Fruit fly (Drosophila melanogaster) whole organism, prepupa: Measurements from ENCODE around the gene Rab23.

Source experiments
- Blimp-1 ChIP-seq: fragments of 200-800 bp; sonication (Bioruptor generic); optimal IDR thresholded peaks from 3 replicates; lab custom pipeline; 2017; ENCODE audit warnings: missing biosample characterization, missing genetic modification characterization, mild to moderate bottlenecking, moderate library complexity, missing genetic modification reagents
- CG10631 ChIP-seq: fragments of 200-800 bp; sonication (Bioruptor generic); optimal IDR thresholded peaks from 2 replicates; lab custom pipeline; 2016; ENCODE audit warnings: missing biosample characterization, missing genetic modification characterization
- CG11294 ChIP-seq: fragments of 200-800 bp; sonication (Bioruptor generic); IDR thresholded peaks from 2 replicates; pipeline ENCODE4 v1.3.6; 2022; ENCODE audit warnings: missing biosample characterization, missing genetic modification characterization
- CG11762 ChIP-seq: fragments of 200-800 bp; sonication (Bioruptor generic); optimal IDR thresholded peaks from 3 replicates; lab custom pipeline; 2016; ENCODE audit warnings: missing biosample characterization, missing genetic modification characterization; ENCODE audit not compliant: insufficient read depth
- CG11902 ChIP-seq: fragments of 200-800 bp; sonication (Bioruptor generic); optimal IDR thresholded peaks from 3 replicates; lab custom pipeline; 2016; ENCODE audit warnings: missing biosample characterization, missing genetic modification characterization
- CG15336 ChIP-seq: fragments of 200-800 bp; sonication (Bioruptor generic); IDR thresholded peaks from 2 replicates; pipeline ENCODE4 v1.3.6; 2022; ENCODE audit warnings: missing biosample characterization, missing genetic modification characterization
- CG16779 ChIP-seq: fragments of 200-800 bp; sonication (Bioruptor generic); optimal IDR thresholded peaks from 3 replicates; lab custom pipeline; 2017; ENCODE audit warnings: missing biosample characterization, mild to moderate bottlenecking, missing genetic modification characterization
- CG3032 ChIP-seq: fragments of 200-800 bp; optimal IDR thresholded peaks from 2 replicates; lab custom pipeline; 2019; ENCODE audit warnings: missing biosample characterization, mild to moderate bottlenecking, missing genetic modification characterization, moderate library complexity
- CG31627 ChIP-seq: fragments of 200-800 bp; sonication (Bioruptor generic); optimal IDR thresholded peaks from 3 replicates; lab custom pipeline; 2016; ENCODE audit warnings: missing biosample characterization, missing genetic modification characterization
- CG32006 ChIP-seq: fragments of 200-800 bp; sonication (Bioruptor generic); optimal IDR thresholded peaks from 3 replicates; lab custom pipeline; 2017; ENCODE audit warnings: missing biosample characterization, mild to moderate bottlenecking, missing genetic modification characterization
- CG34406 ChIP-seq: fragments of 200-800 bp; sonication (Bioruptor generic); optimal IDR thresholded peaks from 3 replicates; lab custom pipeline; 2016; ENCODE audit warnings: missing biosample characterization, missing genetic modification characterization
- CG3919 ChIP-seq: fragments of 200-800 bp; sonication (Bioruptor generic); optimal IDR thresholded peaks from 3 replicates; lab custom pipeline; 2016; ENCODE audit warnings: missing biosample characterization, missing genetic modification characterization
- CG4318 ChIP-seq: fragments of 200-800 bp; sonication (Bioruptor generic); optimal IDR thresholded peaks from 3 replicates; lab custom pipeline; 2017; ENCODE audit warnings: missing biosample characterization, mild to moderate bottlenecking, missing genetic modification characterization
- CG6792 ChIP-seq: fragments of 200-800 bp; sonication (Bioruptor generic); optimal IDR thresholded peaks from 3 replicates; lab custom pipeline; 2016; ENCODE audit warnings: missing biosample characterization, missing genetic modification characterization
- CG6808 ChIP-seq: fragments of 200-800 bp; sonication (Bioruptor generic); optimal IDR thresholded peaks from 3 replicates; lab custom pipeline; 2017; ENCODE audit warnings: missing biosample characterization, missing genetic modification characterization, mild to moderate bottlenecking, moderate library complexity, missing genetic modification reagents
- CG7368 ChIP-seq: fragments of 200-800 bp; sonication (Bioruptor generic); optimal IDR thresholded peaks from 3 replicates; lab custom pipeline; 2016; ENCODE audit warnings: missing biosample characterization, missing genetic modification characterization
- CG8119 ChIP-seq: fragments of 200-800 bp; sonication (Bioruptor generic); IDR thresholded peaks from 3 replicates; pipeline ENCODE4 v1.3.6; 2022; ENCODE audit warnings: missing biosample characterization, missing genetic modification characterization
- CG8632 ChIP-seq: fragments of 200-800 bp; sonication (Bioruptor generic); optimal IDR thresholded peaks from 3 replicates; lab custom pipeline; 2016; ENCODE audit warnings: missing biosample characterization, missing genetic modification characterization
- CG9139 ChIP-seq: fragments of 200-800 bp; sonication (Bioruptor generic); optimal IDR thresholded peaks from 3 replicates; lab custom pipeline; 2017; ENCODE audit warnings: missing biosample characterization, mild to moderate bottlenecking, missing genetic modification characterization
- Eip75B ChIP-seq: fragments of 200-800 bp; sonication (Bioruptor generic); optimal IDR thresholded peaks from 3 replicates; lab custom pipeline; 2016; ENCODE audit warnings: missing biosample characterization, missing genetic modification characterization
- Eip93F ChIP-seq: fragments of 200-800 bp; sonication (Bioruptor generic); optimal IDR thresholded peaks from 2 replicates; lab custom pipeline; 2016; ENCODE audit warnings: missing biosample characterization, mild to moderate bottlenecking, missing genetic modification characterization
- Ets21C ChIP-seq: fragments of 200-800 bp; sonication (Bioruptor generic); optimal IDR thresholded peaks from 3 replicates; lab custom pipeline; 2016; ENCODE audit warnings: missing biosample characterization, missing genetic modification characterization
- Gug ChIP-seq: fragments of 200-800 bp; sonication (Bioruptor generic); IDR thresholded peaks from 2 replicates; pipeline ENCODE4 v1.3.6; 2022; ENCODE audit warnings: missing biosample characterization, missing genetic modification characterization
- Hr38 ChIP-seq: sonication (Bioruptor generic); optimal IDR thresholded peaks from 2 replicates; lab custom pipeline; 2016; ENCODE audit warnings: missing biosample characterization, missing genetic modification characterization
- Hr39 ChIP-seq: fragments of 200-800 bp; sonication (Bioruptor generic); optimal IDR thresholded peaks from 2 replicates; lab custom pipeline; 2016; ENCODE audit warnings: missing biosample characterization, missing genetic modification characterization
- Hr4 ChIP-seq: fragments of 200-800 bp; sonication (Bioruptor generic); optimal IDR thresholded peaks from 3 replicates; lab custom pipeline; 2016; ENCODE audit warnings: missing biosample characterization, missing genetic modification characterization
- Lpt ChIP-seq: fragments of 200-800 bp; sonication (Bioruptor generic); optimal IDR thresholded peaks from 3 replicates; lab custom pipeline; 2016; ENCODE audit warnings: missing biosample characterization, missing genetic modification characterization
- Met ChIP-seq: fragments of 200-800 bp; sonication (Bioruptor generic); optimal IDR thresholded peaks from 3 replicates; lab custom pipeline; 2016; ENCODE audit warnings: missing biosample characterization, missing genetic modification characterization
- Smox ChIP-seq: fragments of 200-800 bp; sonication (Bioruptor generic); optimal IDR thresholded peaks from 3 replicates; lab custom pipeline; 2016; ENCODE audit warnings: missing biosample characterization, missing genetic modification characterization
- Sox14 ChIP-seq: fragments of 200-800 bp; sonication (Bioruptor generic); optimal IDR thresholded peaks from 3 replicates; lab custom pipeline; 2016; ENCODE audit warnings: missing biosample characterization, missing genetic modification characterization
- Sox15 ChIP-seq: fragments of 200-800 bp; sonication (Bioruptor generic); optimal IDR thresholded peaks from 3 replicates; lab custom pipeline; 2016; ENCODE audit warnings: missing biosample characterization, missing genetic modification characterization
- achi ChIP-seq: fragments of 200-800 bp; sonication (Bioruptor generic); optimal IDR thresholded peaks from 3 replicates; lab custom pipeline; 2016; ENCODE audit warnings: missing biosample characterization, missing genetic modification characterization
- acj6 ChIP-seq: fragments of 200-800 bp; sonication (Bioruptor generic); optimal IDR thresholded peaks from 3 replicates; lab custom pipeline; 2016; ENCODE audit warnings: missing biosample characterization, missing genetic modification characterization
- cyc ChIP-seq: fragments of 200-800 bp; sonication (Bioruptor generic); optimal IDR thresholded peaks from 3 replicates; lab custom pipeline; 2016; ENCODE audit warnings: missing biosample characterization, missing genetic modification characterization
- dac ChIP-seq: fragments of 200-800 bp; sonication (Bioruptor generic); optimal IDR thresholded peaks from 2 replicates; lab custom pipeline; 2017; ENCODE audit warnings: missing biosample characterization, mild to moderate bottlenecking, missing genetic modification characterization
- dsx ChIP-seq: fragments of 200-800 bp; optimal IDR thresholded peaks from 3 replicates; lab custom pipeline; 2019; ENCODE audit warnings: missing biosample characterization, mild to moderate bottlenecking, missing genetic modification characterization, moderate library complexity; ENCODE audit not compliant: poor library complexity, severe bottlenecking
- eg ChIP-seq: fragments of 200-800 bp; sonication (Bioruptor generic); IDR thresholded peaks from 3 replicates; pipeline ENCODE4 v1.3.6; 2022; ENCODE audit warnings: missing biosample characterization, missing genetic modification characterization
- esn ChIP-seq: fragments of 200-800 bp; sonication (Bioruptor generic); optimal IDR thresholded peaks from 2 replicates; lab custom pipeline; 2016; ENCODE audit warnings: missing biosample characterization, mild to moderate bottlenecking, missing genetic modification characterization, moderate library complexity
- fd59A ChIP-seq: fragments of 200-800 bp; sonication (Bioruptor generic); optimal IDR thresholded peaks from 2 replicates; lab custom pipeline; 2017; ENCODE audit warnings: missing biosample characterization, mild to moderate bottlenecking, missing genetic modification characterization, missing genetic modification reagents
- fd85E ChIP-seq: fragments of 200-800 bp; sonication (Bioruptor generic); optimal IDR thresholded peaks from 3 replicates; lab custom pipeline; 2016; ENCODE audit warnings: missing biosample characterization, missing genetic modification characterization
- fkh ChIP-seq: fragments of 200-800 bp; sonication (Bioruptor generic); optimal IDR thresholded peaks from 3 replicates; lab custom pipeline; 2017; ENCODE audit warnings: missing biosample characterization, mild to moderate bottlenecking, missing genetic modification characterization, moderate library complexity
- lz ChIP-seq: fragments of 200-800 bp; sonication (Bioruptor generic); optimal IDR thresholded peaks from 3 replicates; lab custom pipeline; 2016; ENCODE audit warnings: missing biosample characterization, missing genetic modification characterization
- net ChIP-seq: fragments of 200-800 bp; sonication (Bioruptor generic); optimal IDR thresholded peaks from 3 replicates; lab custom pipeline; 2016; ENCODE audit warnings: missing biosample characterization, missing genetic modification characterization
- pdm3 ChIP-seq: fragments of 200-800 bp; sonication (Bioruptor generic); optimal IDR thresholded peaks from 3 replicates; lab custom pipeline; 2016; ENCODE audit warnings: missing biosample characterization, missing genetic modification characterization
- salr ChIP-seq, 2 experiments: fragments of 200-800 bp; sonication (Bioruptor generic); optimal IDR thresholded peaks; 3 replicates each; lab custom pipeline; 2016 to 2018; ENCODE audit warnings: missing biosample characterization in 2 of 2, missing genetic modification characterization in 2 of 2, mild to moderate bottlenecking in 1 of 2
- spab ChIP-seq: fragments of 200-800 bp; sonication (Bioruptor generic); optimal IDR thresholded peaks from 2 replicates; lab custom pipeline; 2017; ENCODE audit warnings: missing biosample characterization, mild to moderate bottlenecking, missing genetic modification characterization, missing genetic modification reagents
- ss ChIP-seq, 2 experiments: fragments of 200-800 bp; sonication (Bioruptor generic); optimal IDR thresholded peaks; 2 replicates in 1 of 2; 3 replicates in 1 of 2; lab custom pipeline; 2017 to 2018; ENCODE audit warnings: mild to moderate bottlenecking in 2 of 2, missing biosample characterization in 2 of 2, missing genetic modification characterization in 2 of 2, moderate library complexity in 1 of 2
- svp ChIP-seq: fragments of 200-800 bp; sonication (Bioruptor generic); peaks from one replicate; lab custom pipeline; 2016; ENCODE audit warnings: missing biosample characterization, missing genetic modification characterization
- topi ChIP-seq: fragments of 200-800 bp; sonication (Bioruptor generic); optimal IDR thresholded peaks from 3 replicates; lab custom pipeline; 2016; ENCODE audit warnings: missing biosample characterization, missing genetic modification characterization
- vri ChIP-seq: fragments of 200-800 bp; sonication (Bioruptor generic); optimal IDR thresholded peaks from 3 replicates; lab custom pipeline; 2016; ENCODE audit warnings: missing biosample characterization, mild to moderate bottlenecking, missing genetic modification characterization

Rab23 gene

dm6 chr3R:5668928-5669739 lies 16.1 kb downstream of the Rab23 start, which contains the start of the genes Xe7 and Atg17:
Gene Xe7, minus strand, starts transcription at chr3R:5669334.
Gene Atg17, plus strand, starts transcription at chr3R:5669713.
- TF ChIP-seq pdm3 (GFP tag; lab: Kevin White, UChicago) (peak; percentile 94), eg (peak; percentile 92), dac (GFP tag; lab: Kevin White, UChicago) (peak; percentile 88), Smox (GFP tag; lab: Kevin White, UChicago) (peak; percentile 91), net (peak; percentile 83), fd59A (GFP tag; lab: Kevin White, UChicago) (peak; percentile 83), Eip93F (GFP tag; lab: Kevin White, UChicago) (peak; percentile 87), CG10631 (GFP tag; lab: Kevin White, UChicago) (peak; percentile 97), Hr39 (GFP tag; lab: Kevin White, UChicago) (peak; percentile 95), Ets21C (GFP tag; lab: Kevin White, UChicago) (peak; percentile 94), topi (GFP tag; lab: Kevin White, UChicago) (peak; percentile 91), svp (GFP tag; lab: Kevin White, UChicago) (peak; percentile 96), CG7368 (GFP tag; lab: Kevin White, UChicago) (peak; percentile 89), CG16779 (tag; lab: Kevin White, UChicago) (peak; percentile 56), Met (peak; percentile 90), CG11294 (GFP tag; lab: Robert Waterston, UW) (peak; percentile 88; the same call in 1 of the 2 replicates), Gug (GFP tag; lab: Robert Waterston, UW) (peak; percentile 94), fkh (GFP tag; lab: Kevin White, UChicago) (peak; percentile 76), CG3032 (tag; lab: Kevin White, UChicago) (peak; percentile 94), lz (GFP tag; lab: Kevin White, UChicago) (peak; percentile 93), CG4318 (GFP tag; lab: Kevin White, UChicago) (peak; percentile 93), Hr38 (GFP tag; lab: Kevin White, UChicago) (peak; percentile 55), CG34406 (peak; percentile 90), vri (GFP tag; lab: Kevin White, UChicago) (peak; percentile 73), acj6 (GFP tag; lab: Kevin White, UChicago) (peak; percentile 94), salr (GFP tag; optimal IDR thresholded peaks at IDR 0.05; lab: Kevin White, UChicago) (peak; percentile 75 to 94), CG6808 (GFP tag; lab: Kevin White, UChicago) (peak; percentile 76), cyc (peak; percentile 92), CG3919 (peak; percentile 92), ss (GFP tag; optimal IDR thresholded peaks at IDR 0.05; lab: Kevin White, UChicago) (peak; percentile 27 to 80), CG31627 (peak; percentile 95), CG11902 (GFP tag; lab: Kevin White, UChicago) (peak; percentile 94), CG8632 (GFP tag; lab: Kevin White, UChicago) (peak; percentile 90), Sox14 (GFP tag; lab: Kevin White, UChicago) (peak; percentile 89), Sox15 (GFP tag; lab: Kevin White, UChicago) (peak; percentile 95), CG8119 (GFP tag; lab: Robert Waterston, UW) (peak; percentile 87), CG6792 (GFP tag; lab: Kevin White, UChicago) (peak; percentile 87), Blimp-1 (GFP tag; lab: Kevin White, UChicago) (peak; percentile 76), Eip75B (GFP tag; lab: Kevin White, UChicago) (peak; percentile 89), spab (GFP tag; lab: Kevin White, UChicago) (no peak), achi (peak; percentile 92), CG9139 (no peak), CG11762 (GFP tag; lab: Kevin White, UChicago) (peak; percentile 76), fd85E (peak; percentile 81), Lpt (GFP tag; lab: Kevin White, UChicago) (peak; percentile 83), CG15336 (peak; percentile 77), CG32006 (peak; percentile 94), Hr4 (peak; percentile 94), dsx (GFP tag; lab: Kevin White, UChicago) (peak; percentile 77), esn (GFP tag; lab: Kevin White, UChicago) (peak; percentile 92)
